Worm (Caenorhabditis elegans) whole organism, L4 larva: ENCODE measurements around the gene C49C3.6.

Experiments
- ces-1 ChIP-seq: fragments of 150-350 bp; sonication (generic microtip); optimal IDR thresholded peaks from 4 replicates; lab custom pipeline; 2014; ENCODE audit warnings: missing biosample characterization, missing genetic modification reagents, missing genetic modification characterization
- fos-1 ChIP-seq: fragments of 150-350 bp; optimal IDR thresholded peaks from 2 replicates; lab custom pipeline; 2014; ENCODE audit warnings: missing biosample characterization, missing genetic modification characterization
- lin-38 ChIP-seq: fragments of 200-800 bp; sonication (Bioruptor generic); IDR thresholded peaks from 2 replicates; pipeline ENCODE4 v1.3.6; 2022; ENCODE audit warnings: missing genetic modification reagents, missing genetic modification characterization, missing compliant biosample characterization
- nhr-25 ChIP-seq: sonication (generic microtip); optimal IDR thresholded peaks from 2 replicates; lab custom pipeline; 2017; ENCODE audit warnings: missing genetic modification characterization, mild to moderate bottlenecking, missing compliant biosample characterization, antibody characterized with exemption, moderate library complexity, borderline replicate concordance; ENCODE audit not compliant: insufficient read depth
- snpc-4 ChIP-seq: fragments of 150-350 bp; optimal IDR thresholded peaks from 2 replicates; lab custom pipeline; 2014; ENCODE audit warnings: missing biosample characterization, missing genetic modification characterization

- TF ChIP-seq ces-1 (GFP tag; lab: Kevin White, UChicago) (no peak), snpc-4 (no peak), nhr-25 (tag; lab: Kevin White, UChicago) (no peak), fos-1 (tag; lab: Kevin White, UChicago) (no peak), lin-38 (no peak)
Measured at ce11 chrIV:17301933-17302332, 29.4 kb upstream of the C49C3.6 start, which contains the start of gene ifta-2.
